Fruit fly (Drosophila melanogaster) whole organism, prepupa: ENCODE measurements around the gene CG31224.
A peak's percentile ranks its signal among the peaks of the same experiment; 100 is the strongest.

Experiments
- Blimp-1 ChIP-seq: fragments of 200-800 bp; sonication (Bioruptor generic); optimal IDR thresholded peaks from 3 replicates; lab custom pipeline; 2017; ENCODE audit warnings: missing biosample characterization, missing genetic modification characterization, mild to moderate bottlenecking, moderate library complexity, missing genetic modification reagents
- CG10631 ChIP-seq: fragments of 200-800 bp; sonication (Bioruptor generic); optimal IDR thresholded peaks from 2 replicates; lab custom pipeline; 2016; ENCODE audit warnings: missing biosample characterization, missing genetic modification characterization
- CG11762 ChIP-seq: fragments of 200-800 bp; sonication (Bioruptor generic); optimal IDR thresholded peaks from 3 replicates; lab custom pipeline; 2016; ENCODE audit warnings: missing biosample characterization, missing genetic modification characterization; ENCODE audit not compliant: insufficient read depth
- CG6163 ChIP-seq: fragments of 200-800 bp; sonication (Bioruptor generic); IDR thresholded peaks from 3 replicates; pipeline ENCODE4 v1.3.6; 2022; ENCODE audit warnings: missing biosample characterization, missing genetic modification characterization
- CG9139 ChIP-seq: fragments of 200-800 bp; sonication (Bioruptor generic); optimal IDR thresholded peaks from 3 replicates; lab custom pipeline; 2017; ENCODE audit warnings: missing biosample characterization, mild to moderate bottlenecking, missing genetic modification characterization
- Ets21C ChIP-seq: fragments of 200-800 bp; sonication (Bioruptor generic); optimal IDR thresholded peaks from 3 replicates; lab custom pipeline; 2016; ENCODE audit warnings: missing biosample characterization, missing genetic modification characterization
- Hr38 ChIP-seq: sonication (Bioruptor generic); optimal IDR thresholded peaks from 2 replicates; lab custom pipeline; 2016; ENCODE audit warnings: missing biosample characterization, missing genetic modification characterization
- Hr39 ChIP-seq: fragments of 200-800 bp; sonication (Bioruptor generic); optimal IDR thresholded peaks from 2 replicates; lab custom pipeline; 2016; ENCODE audit warnings: missing biosample characterization, missing genetic modification characterization
- Lpt ChIP-seq: fragments of 200-800 bp; sonication (Bioruptor generic); optimal IDR thresholded peaks from 3 replicates; lab custom pipeline; 2016; ENCODE audit warnings: missing biosample characterization, missing genetic modification characterization
- fd59A ChIP-seq: fragments of 200-800 bp; sonication (Bioruptor generic); optimal IDR thresholded peaks from 2 replicates; lab custom pipeline; 2017; ENCODE audit warnings: missing biosample characterization, mild to moderate bottlenecking, missing genetic modification characterization, missing genetic modification reagents
- salr ChIP-seq, 2 experiments: fragments of 200-800 bp; sonication (Bioruptor generic); optimal IDR thresholded peaks; 3 replicates each; lab custom pipeline; 2016 to 2018; ENCODE audit warnings: missing biosample characterization in 2 of 2, missing genetic modification characterization in 2 of 2, mild to moderate bottlenecking in 1 of 2

dm6 chr3R:18624541-18624940, 34.6 kb downstream of the CG31224 start:
- no peak for TF ChIP-seq Hr39 (GFP tag; lab: Kevin White, UChicago)
- no peak for TF ChIP-seq CG9139 (GFP tag; lab: Kevin White, UChicago)
- peak; percentile 20 for TF ChIP-seq Lpt
- peak in 1 of 2 experiments; percentile 48 for TF ChIP-seq salr (GFP tag; optimal IDR thresholded peaks at IDR 0.05; lab: Kevin White, UChicago)
- no peak for TF ChIP-seq Hr38 (GFP tag; lab: Kevin White, UChicago)
- TF ChIP-seq CG6163 = peak; percentile 69
- peak; percentile 10 for TF ChIP-seq CG11762 (GFP tag; lab: Kevin White, UChicago)
- TF ChIP-seq Blimp-1 (GFP tag; lab: Kevin White, UChicago) = no peak
- TF ChIP-seq Ets21C (GFP tag; lab: Kevin White, UChicago) = no peak
- TF ChIP-seq CG10631 (GFP tag; lab: Kevin White, UChicago) = peak; percentile 26
- TF ChIP-seq fd59A (GFP tag; lab: Kevin White, UChicago) = no peak
